Fruit fly (Drosophila melanogaster) whole organism, embryonic: ENCODE results near the gene Prx2.

Source experiments
- Antp ChIP-seq: fragments of 200-800 bp; sonication (Bioruptor generic); optimal IDR thresholded peaks from 3 replicates; lab custom pipeline; 2016; ENCODE audit warnings: missing biosample characterization, missing genetic modification characterization
- Atf6 ChIP-seq: fragments of 200-800 bp; sonication (Bioruptor generic); IDR thresholded peaks from 2 replicates; pipeline ENCODE4 v1.3.6; 2022; ENCODE audit warnings: missing biosample characterization, missing genetic modification characterization
- BtbVII ChIP-seq: fragments of 200-800 bp; sonication (Bioruptor generic); optimal IDR thresholded peaks from 3 replicates; lab custom pipeline; 2017; ENCODE audit warnings: missing biosample characterization, mild to moderate bottlenecking, missing genetic modification characterization
- CG1024 ChIP-seq: fragments of 200-800 bp; sonication (Bioruptor generic); IDR thresholded peaks from 2 replicates; pipeline ENCODE4 v1.3.6; 2022; ENCODE audit warnings: missing biosample characterization, missing genetic modification characterization
- CG10959 ChIP-seq: fragments of 200-800 bp; sonication (Bioruptor generic); IDR thresholded peaks from 2 replicates; pipeline ENCODE4 v1.3.6; 2022; ENCODE audit warnings: missing biosample characterization, missing genetic modification characterization
- CG11695 ChIP-seq: fragments of 200-800 bp; sonication (Bioruptor generic); IDR thresholded peaks from 3 replicates; pipeline ENCODE4 v1.3.6; 2022; ENCODE audit warnings: missing biosample characterization, missing genetic modification characterization
- CG1233 ChIP-seq: fragments of 200-800 bp; sonication (Bioruptor generic); optimal IDR thresholded peaks from 4 replicates; lab custom pipeline; 2018; ENCODE audit warnings: missing biosample characterization, mild to moderate bottlenecking, missing genetic modification characterization
- CG14667 ChIP-seq: fragments of 200-800 bp; sonication (Bioruptor generic); IDR thresholded peaks from 2 replicates; pipeline ENCODE4 v1.3.6; 2022; ENCODE audit warnings: missing biosample characterization, missing genetic modification characterization
- CG15514 ChIP-seq: fragments of 200-800 bp; sonication (Bioruptor generic); optimal IDR thresholded peaks from 3 replicates; lab custom pipeline; 2017; ENCODE audit warnings: missing biosample characterization, missing genetic modification characterization, mild to moderate bottlenecking, moderate library complexity, missing genetic modification reagents
- CG1647 ChIP-seq: fragments of 200-800 bp; sonication (Bioruptor generic); optimal IDR thresholded peaks from 3 replicates; lab custom pipeline; 2016; ENCODE audit warnings: missing biosample characterization, missing genetic modification characterization
- CG16779 ChIP-seq: fragments of 200-800 bp; sonication (Bioruptor generic); IDR thresholded peaks from 2 replicates; pipeline ENCODE4 v1.3.6; 2022; ENCODE audit warnings: missing biosample characterization, missing genetic modification characterization
- CG17359 ChIP-seq: fragments of 200-800 bp; sonication (Bioruptor generic); optimal IDR thresholded peaks from 3 replicates; lab custom pipeline; 2018; ENCODE audit warnings: missing biosample characterization, mild to moderate bottlenecking, missing genetic modification characterization, moderate library complexity
- CG18619 ChIP-seq: fragments of 200-800 bp; sonication (Bioruptor generic); optimal IDR thresholded peaks from 3 replicates; lab custom pipeline; 2017; ENCODE audit warnings: missing biosample characterization, mild to moderate bottlenecking, missing genetic modification characterization
- CG31441 ChIP-seq: fragments of 200-800 bp; sonication (Bioruptor generic); IDR thresholded peaks from 2 replicates; pipeline ENCODE4 v1.3.6; 2022; ENCODE audit warnings: missing biosample characterization, missing genetic modification characterization
- CG32772 ChIP-seq: fragments of 200-800 bp; sonication (Bioruptor generic); IDR thresholded peaks from 2 replicates; pipeline ENCODE4 v1.3.6; 2022; ENCODE audit warnings: missing biosample characterization, missing genetic modification characterization
- CG4424 ChIP-seq: fragments of 200-800 bp; sonication (Bioruptor generic); optimal IDR thresholded peaks from 3 replicates; lab custom pipeline; 2016; ENCODE audit warnings: missing biosample characterization, missing genetic modification characterization
- CG5180 ChIP-seq: fragments of 200-800 bp; sonication (Bioruptor generic); optimal IDR thresholded peaks from 3 replicates; lab custom pipeline; 2017; ENCODE audit warnings: missing biosample characterization, missing genetic modification characterization, mild to moderate bottlenecking, moderate library complexity, missing genetic modification reagents
- CG6654 ChIP-seq: fragments of 200-800 bp; sonication (Bioruptor generic); optimal IDR thresholded peaks from 2 replicates; lab custom pipeline; 2017; ENCODE audit warnings: missing biosample characterization, mild to moderate bottlenecking, missing genetic modification characterization
- CG7357 ChIP-seq: fragments of 200-800 bp; sonication (Bioruptor generic); IDR thresholded peaks from 3 replicates; pipeline ENCODE4 v1.3.6; 2022; ENCODE audit warnings: missing biosample characterization, missing genetic modification characterization
- CG8388 ChIP-seq: fragments of 200-800 bp; sonication (Bioruptor generic); optimal IDR thresholded peaks from 2 replicates; lab custom pipeline; 2019; ENCODE audit warnings: missing biosample characterization, mild to moderate bottlenecking, missing genetic modification characterization, moderate library complexity
- CG9727 ChIP-seq: fragments of 200-800 bp; sonication (Bioruptor generic); optimal IDR thresholded peaks from 3 replicates; lab custom pipeline; 2017; ENCODE audit warnings: missing biosample characterization, mild to moderate bottlenecking, missing genetic modification characterization
- Deaf1 ChIP-seq: fragments of 200-800 bp; optimal IDR thresholded peaks from 3 replicates; lab custom pipeline; 2019; ENCODE audit warnings: missing biosample characterization, mild to moderate bottlenecking, missing genetic modification characterization, moderate library complexity
- Lpt ChIP-seq: fragments of >200 bp; optimal IDR thresholded peaks from 2 replicates; lab custom pipeline; 2018; ENCODE audit warnings: missing biosample characterization, missing genetic modification characterization
- Mad ChIP-seq: fragments of 200-800 bp; sonication (Bioruptor generic); optimal IDR thresholded peaks from 2 replicates; lab custom pipeline; 2016; ENCODE audit warnings: missing biosample characterization, missing genetic modification characterization
- NC2β ChIP-seq: fragments of 200-800 bp; sonication (Bioruptor generic); optimal IDR thresholded peaks from 2 replicates; lab custom pipeline; 2016; ENCODE audit warnings: missing biosample characterization, missing genetic modification characterization
- Opbp ChIP-seq: fragments of 200-800 bp; sonication (Bioruptor generic); IDR thresholded peaks from 3 replicates; pipeline ENCODE4 v1.3.6; 2022; ENCODE audit warnings: missing biosample characterization, missing genetic modification characterization; ENCODE audit not compliant: partially characterized antibody
- bab2 ChIP-seq: fragments of 200-800 bp; sonication (Bioruptor generic); optimal IDR thresholded peaks from 2 replicates; lab custom pipeline; 2016; ENCODE audit warnings: missing biosample characterization, missing genetic modification characterization
- cg ChIP-seq: fragments of 200-800 bp; sonication (Bioruptor generic); optimal IDR thresholded peaks from 3 replicates; lab custom pipeline; 2019; ENCODE audit warnings: missing biosample characterization, mild to moderate bottlenecking, missing genetic modification characterization, moderate library complexity
- chinmo ChIP-seq: fragments of 200-800 bp; sonication (Bioruptor generic); IDR thresholded peaks from 4 replicates; pipeline ENCODE4 v1.3.6; 2022; ENCODE audit warnings: missing biosample characterization, missing genetic modification characterization; ENCODE audit not compliant: partially characterized antibody
- chn ChIP-seq: fragments of 200-800 bp; sonication (Bioruptor generic); optimal IDR thresholded peaks from 2 replicates; lab custom pipeline; 2016; ENCODE audit warnings: missing biosample characterization, missing genetic modification characterization
- exex ChIP-seq: fragments of 200-800 bp; sonication (Bioruptor generic); optimal IDR thresholded peaks from 4 replicates; lab custom pipeline; 2018; ENCODE audit warnings: missing biosample characterization, mild to moderate bottlenecking, missing genetic modification characterization, moderate library complexity
- fd3F ChIP-seq: fragments of 200-800 bp; sonication (Bioruptor generic); optimal IDR thresholded peaks from 2 replicates; lab custom pipeline; 2018; ENCODE audit warnings: missing biosample characterization, mild to moderate bottlenecking, missing genetic modification characterization, moderate library complexity
- her ChIP-seq: fragments of 200-800 bp; sonication (Bioruptor generic); optimal IDR thresholded peaks from 2 replicates; lab custom pipeline; 2016; ENCODE audit warnings: missing biosample characterization, missing genetic modification characterization
- hkb ChIP-seq, 2 experiments: fragments of 200-800 bp in 1 of 2; fragments of >200 bp in 1 of 2; sonication (Bioruptor generic) in 1 of 2; IDR thresholded peaks in 1 of 2; optimal IDR thresholded peaks in 1 of 2; 2 replicates each; pipeline versions ENCODE4 v1.3.6 to Lab custom; 2017 to 2022; ENCODE audit warnings: missing biosample characterization in 1 of 2, missing genetic modification characterization in 1 of 2
- hth ChIP-seq: fragments of >200 bp; optimal IDR thresholded peaks from 2 replicates; lab custom pipeline; 2017; ENCODE audit warnings: inconsistent platforms
- kni ChIP-seq: fragments of 200-800 bp; sonication (Bioruptor generic); optimal IDR thresholded peaks from 3 replicates; lab custom pipeline; 2017; ENCODE audit warnings: mild to moderate bottlenecking, missing biosample characterization, missing genetic modification reagents, missing genetic modification characterization
- nau ChIP-seq: fragments of 200-800 bp; sonication (Bioruptor generic); optimal IDR thresholded peaks from 3 replicates; lab custom pipeline; 2017; ENCODE audit warnings: missing biosample characterization, mild to moderate bottlenecking, missing genetic modification characterization, missing genetic modification reagents
- pita ChIP-seq: fragments of 200-800 bp; sonication (Bioruptor generic); optimal IDR thresholded peaks from 2 replicates; lab custom pipeline; 2017; ENCODE audit warnings: missing biosample characterization, mild to moderate bottlenecking, missing genetic modification characterization
- pum ChIP-seq: fragments of 200-800 bp; sonication (Bioruptor generic); optimal IDR thresholded peaks from 2 replicates; lab custom pipeline; 2016; ENCODE audit warnings: missing biosample characterization, missing genetic modification characterization
- sens ChIP-seq: fragments of 200-800 bp; sonication (Bioruptor generic); peaks from one replicate; lab custom pipeline; 2016; ENCODE audit warnings: missing biosample characterization, missing genetic modification characterization
- shn ChIP-seq: fragments of 200-800 bp; sonication (Bioruptor generic); optimal IDR thresholded peaks from 3 replicates; lab custom pipeline; 2016; ENCODE audit warnings: missing biosample characterization, missing genetic modification characterization
- so ChIP-seq: fragments of 200-800 bp; sonication (Bioruptor generic); IDR thresholded peaks from 3 replicates; pipeline ENCODE4 v1.3.6; 2022; ENCODE audit warnings: missing biosample characterization, missing genetic modification characterization
- tll ChIP-seq, 2 experiments: fragments of 200-800 bp in 1 of 2; fragments of >200 bp in 1 of 2; sonication (Bioruptor generic) in 1 of 2; optimal IDR thresholded peaks; 2 replicates each; lab custom pipeline; 2017 to 2019; ENCODE audit warnings: missing biosample characterization in 2 of 2, missing genetic modification characterization in 2 of 2, mild to moderate bottlenecking in 1 of 2, moderate library complexity in 1 of 2
- unc-4 ChIP-seq: fragments of 200-800 bp; sonication (Bioruptor generic); IDR thresholded peaks from 2 replicates; pipeline ENCODE4 v1.3.6; 2022; ENCODE audit warnings: missing biosample characterization, missing genetic modification characterization; ENCODE audit not compliant: partially characterized antibody
- usp ChIP-seq: fragments of >200 bp; optimal IDR thresholded peaks from 2 replicates; lab custom pipeline; 2017; ENCODE audit warnings: missing biosample characterization, missing genetic modification characterization
- vfl ChIP-seq: fragments of 200-800 bp; sonication (Bioruptor generic); optimal IDR thresholded peaks from 2 replicates; lab custom pipeline; 2016; ENCODE audit warnings: missing biosample characterization, missing genetic modification characterization
- wor ChIP-seq: fragments of 200-800 bp; sonication (Bioruptor generic); IDR thresholded peaks from 2 replicates; pipeline ENCODE4 v1.3.6; 2022; ENCODE audit warnings: missing biosample characterization, missing genetic modification characterization
- zf30C ChIP-seq: fragments of 200-800 bp; sonication (Bioruptor generic); optimal IDR thresholded peaks from 3 replicates; lab custom pipeline; 2018; ENCODE audit warnings: missing biosample characterization, mild to moderate bottlenecking, missing genetic modification characterization

The Prx2 gene

dm6 chrX:13303527-13303655, 26.2 kb upstream of the Prx2 start, which contains the start of gene IP3K2 (continued):
- TF ChIP-seq CG5180 (no peak), chinmo (GFP tag; lab: Robert Waterston, UW) (no peak)

DNA sequence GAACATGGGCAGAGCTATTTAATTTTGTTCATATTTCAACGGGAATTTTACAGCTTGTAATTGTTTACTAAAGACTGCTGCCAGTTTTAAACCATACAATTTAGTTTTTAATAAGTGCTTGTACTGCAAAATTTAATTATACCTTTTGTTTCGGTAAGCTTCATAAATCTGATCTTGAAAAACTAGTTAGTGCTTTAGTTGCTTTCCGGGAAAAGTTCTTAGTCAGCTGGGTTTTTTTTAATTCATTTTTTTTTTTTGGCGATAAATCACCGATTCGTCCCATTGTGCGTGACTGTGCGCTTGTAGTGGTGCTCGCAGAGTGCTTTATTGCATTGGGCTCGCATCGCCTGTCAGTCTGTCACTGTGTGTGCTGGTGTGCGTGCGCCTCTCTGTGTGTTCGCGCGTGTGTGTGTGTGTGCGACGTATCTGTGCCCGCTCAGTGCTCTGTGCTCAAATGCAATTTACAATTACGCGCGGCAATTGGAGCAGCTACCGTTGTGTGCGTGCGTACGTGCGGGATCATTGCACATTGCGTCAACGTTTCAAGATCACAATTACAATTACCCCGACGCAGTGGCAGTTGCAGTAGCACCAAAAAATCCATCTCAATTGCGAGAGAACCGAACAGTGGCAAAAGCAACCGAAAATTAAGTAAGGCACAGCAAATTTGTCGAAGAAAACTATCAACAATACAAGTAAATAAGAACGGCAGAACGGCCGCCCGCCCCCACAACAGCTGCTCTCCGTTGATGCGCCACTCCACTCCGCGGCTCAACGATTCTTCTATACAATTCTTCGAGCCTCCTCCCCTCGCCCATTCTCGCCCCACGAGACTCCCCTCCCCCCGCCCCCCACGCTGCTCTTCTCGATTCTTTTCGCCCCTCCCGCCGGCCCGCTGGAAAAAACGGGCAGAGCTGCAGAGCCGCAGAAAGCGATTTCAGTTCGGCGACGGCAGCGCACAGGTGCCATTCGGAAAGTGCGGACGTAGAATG, 25.7 kb upstream of the Prx2 start:
- TF ChIP-seq CG9727 (GFP tag; lab: Kevin White, UChicago) (no peak), NC2β (GFP tag; lab: Kevin White, UChicago) (no peak), Deaf1 (tag; lab: Kevin White, UChicago) (peak; percentile 18), bab2 (no peak), CG14667 (GFP tag; lab: Robert Waterston, UW) (no peak), chn (GFP tag; lab: Kevin White, UChicago) (no peak), Lpt (GFP tag; lab: Kevin White, UChicago) (no peak), nau (GFP tag; lab: Kevin White, UChicago) (peak; percentile 28), tll (GFP tag; optimal IDR thresholded peaks at IDR 0.05; lab: Kevin White, UChicago) (no peak), exex (tag; lab: Kevin White, UChicago) (no peak), CG8388 (no peak), CG1233 (GFP tag; lab: Kevin White, UChicago) (no peak), Atf6 (GFP tag; lab: Robert Waterston, UW) (no peak), CG32772 (GFP tag; lab: Robert Waterston, UW) (no peak), BtbVII (no peak), pita (no peak), CG1647 (no peak), CG15514 (GFP tag; lab: Kevin White, UChicago) (no peak), Mad (GFP tag; lab: Kevin White, UChicago) (no peak), zf30C (GFP tag; lab: Kevin White, UChicago) (no peak), Antp (GFP tag; lab: Kevin White, UChicago) (no peak), hth (lab: Kevin White, UChicago) (no peak), unc-4 (no peak), hkb (optimal IDR thresholded peaks at IDR 0.05; lab: Kevin White, UChicago) (no peak), hkb (GFP tag; IDR thresholded peaks at IDR 0.05; lab: Robert Waterston, UW) (no peak), cg (GFP tag; lab: Kevin White, UChicago) (peak; percentile 83), CG17359 (tag; lab: Kevin White, UChicago) (no peak), CG11695 (GFP tag; lab: Robert Waterston, UW) (no peak), sens (peak; percentile 36), CG4424 (GFP tag; lab: Kevin White, UChicago) (no peak), pum (GFP tag; lab: Kevin White, UChicago) (no peak), CG6654 (no peak), her (GFP tag; lab: Kevin White, UChicago) (no peak), CG10959 (GFP tag; lab: Robert Waterston, UW) (no peak), so (no peak), usp (no peak), fd3F (GFP tag; lab: Kevin White, UChicago) (no peak), CG16779 (GFP tag; lab: Robert Waterston, UW) (no peak), wor (GFP tag; lab: Robert Waterston, UW) (no peak), CG18619 (GFP tag; lab: Kevin White, UChicago) (no peak), CG31441 (GFP tag; lab: Robert Waterston, UW) (no peak), vfl (no peak), shn (GFP tag; lab: Kevin White, UChicago) (no peak), CG1024 (no peak), kni (peak; percentile 55), Opbp (GFP tag; lab: Robert Waterston, UW) (no peak), CG7357 (GFP tag; lab: Robert Waterston, UW) (no peak)
